Worm (Caenorhabditis elegans): Measurements from ENCODE around the gene T01C4.8.

DNA sequence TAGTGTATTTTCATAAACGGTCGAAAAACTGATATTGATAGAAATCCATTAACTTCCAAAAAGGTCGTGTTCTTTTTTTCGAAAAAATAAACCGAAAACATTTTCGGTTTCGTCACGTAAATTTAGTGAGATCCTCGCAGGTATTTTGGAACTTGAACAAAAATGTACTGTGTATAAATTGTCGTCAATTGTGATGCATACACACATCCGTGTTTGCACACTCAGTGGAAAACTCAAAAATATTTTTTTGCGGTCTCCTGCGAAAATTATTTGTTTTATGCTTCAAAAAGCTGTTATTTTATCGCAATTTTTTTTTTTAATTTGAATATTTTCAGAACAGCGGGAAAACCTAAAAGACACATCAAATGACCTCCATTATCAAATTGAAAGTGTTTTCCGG is 49.5 kb upstream of the T01C4.8 start, which contains the start of gene cpsf-2:
- TF ChIP-seq ama-1 (optimal IDR thresholded peaks at IDR 0.05) = no peak
- TF ChIP-seq egl-27 (tag; optimal IDR thresholded peaks at IDR 0.05) = no peak
- no peak for TF ChIP-seq lin-15B (tag; optimal IDR thresholded peaks at IDR 0.05)
- TF ChIP-seq fkh-10 (GFP tag; optimal IDR thresholded peaks at IDR 0.05) = no peak
- TF ChIP-seq nhr-102 (tag; optimal IDR thresholded peaks at IDR 0.05) = no peak
- no peak for TF ChIP-seq ZK546.5 (tag; optimal IDR thresholded peaks at IDR 0.05)
- no peak for TF ChIP-seq lsy-2 (tag; optimal IDR thresholded peaks at IDR 0.05)
- TF ChIP-seq unc-130 (GFP tag; optimal IDR thresholded peaks at IDR 0.05) = no peak
- TF ChIP-seq pqm-1 (tag; optimal IDR thresholded peaks at IDR 0.05) = no peak
- no peak for TF ChIP-seq skn-1 (tag; optimal IDR thresholded peaks at IDR 0.05)
- TF ChIP-seq dmd-6 (GFP tag; IDR thresholded peaks at IDR 0.05) = no peak
- TF ChIP-seq nhr-111 (GFP tag; optimal IDR thresholded peaks at IDR 0.05) = no peak
- no peak for TF ChIP-seq R02D3.7 (tag; optimal IDR thresholded peaks at IDR 0.05)
- no peak for TF ChIP-seq hif-1 (tag; optimal IDR thresholded peaks at IDR 0.05)
